Worm (Caenorhabditis elegans): Measurements from ENCODE around the gene nhr-197.

DNA sequence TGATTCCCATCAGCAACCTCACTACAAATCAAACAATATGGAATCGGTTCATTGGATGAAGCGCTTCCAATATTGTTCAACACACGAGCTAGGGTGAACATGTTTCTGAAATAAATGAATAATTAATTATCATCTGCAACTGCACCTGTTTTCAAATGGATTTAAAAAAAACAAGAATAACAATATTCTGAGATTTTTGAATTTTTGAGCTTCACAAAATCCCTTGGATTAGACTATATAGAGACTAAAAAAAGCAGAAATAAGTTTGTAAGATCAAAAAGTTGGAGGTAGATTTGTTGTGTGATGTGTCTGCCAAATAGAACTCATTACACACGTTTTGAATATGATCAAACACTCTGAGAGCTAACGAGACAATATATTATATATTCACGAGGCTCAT, 12.0 kb downstream of the nhr-197 start, which contains the start of gene nhr-199:
- no peak for TF ChIP-seq ceh-82 (tag; optimal IDR thresholded peaks at IDR 0.05)
- TF ChIP-seq egl-27 (tag; optimal IDR thresholded peaks at IDR 0.05): no peak

Measured in whole organism, L1 larva.